Worm (Caenorhabditis elegans): ENCODE data around the gene unc-30.

Gene unc-30

ce11 chrIV:13154391-13155283 is 35.9 kb downstream of the unc-30 start, which contains the start of the genes crld-1 and msh-5:
TSS of gene crld-1 (minus strand) at chrIV:13154441.
TSS of gene msh-5 (plus strand) at chrIV:13155233.
- TF ChIP-seq unc-62 (GFP tag; optimal IDR thresholded peaks at IDR 0.05), result no peak

DNA sequence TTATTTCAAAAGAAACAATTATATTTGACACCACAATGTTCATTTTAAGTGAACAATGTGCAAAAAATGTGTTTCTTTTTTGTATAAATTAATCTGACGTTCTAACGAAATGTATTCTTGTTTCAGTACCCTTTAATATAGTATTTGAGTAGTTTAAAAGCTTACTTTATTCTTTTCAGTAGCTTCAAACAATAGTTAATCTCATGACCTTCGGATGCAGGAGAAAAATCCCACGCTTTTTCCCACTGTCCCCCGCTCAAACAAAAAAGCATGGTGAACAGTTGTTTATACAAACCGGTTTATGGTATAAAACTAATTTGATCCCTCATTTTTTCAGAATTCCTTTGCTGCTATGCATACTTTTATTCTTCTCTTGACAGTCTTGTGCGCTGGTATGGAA is 46.4 kb downstream of the unc-30 start, which contains the start of gene scl-14:
TSS of gene scl-14 (plus strand) at position 301 of the 400 bp plus-strand sequence.
- TF ChIP-seq unc-62 (GFP tag; optimal IDR thresholded peaks at IDR 0.05), result no peak

ce11 chrIV:13167534-13167933 is 48.8 kb downstream of the unc-30 start:
- TF ChIP-seq unc-62 (GFP tag; optimal IDR thresholded peaks at IDR 0.05), result no peak

DNA sequence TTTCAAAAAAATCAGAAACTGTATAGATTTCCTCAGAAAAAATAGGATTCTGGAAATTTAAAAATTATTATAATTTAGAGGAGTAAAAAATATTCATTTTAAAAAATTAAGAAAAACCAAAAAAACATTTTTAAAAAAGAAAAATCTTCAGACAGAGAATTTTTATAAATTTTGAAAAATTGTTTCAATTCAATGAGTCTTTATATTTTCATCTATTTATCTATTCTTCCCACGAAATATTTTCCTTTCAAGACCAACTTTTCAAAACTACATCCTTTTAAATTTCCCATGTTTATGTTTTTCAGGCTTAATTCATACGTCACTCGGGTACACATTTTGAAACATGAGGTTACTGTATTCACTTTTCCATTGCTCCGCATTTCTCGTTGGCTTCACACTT is 51.5 kb downstream of the unc-30 start, which contains the start of gene nas-14:
TSS of gene nas-14 (plus strand) at position 301 of the 400 bp plus-strand sequence.
- no peak for TF ChIP-seq unc-62 (GFP tag; optimal IDR thresholded peaks at IDR 0.05)

- TF ChIP-seq unc-62 (GFP tag; optimal IDR thresholded peaks at IDR 0.05), result no peak
Measured at ce11 chrIV:13173359-13173758, 54.6 kb downstream of the unc-30 start.
